Fruit fly (Drosophila melanogaster) whole organism, embryonic: ENCODE results near the gene Mlc2.
A peak's percentile ranks its signal among the peaks of the same experiment; 100 is the strongest.

ENCODE experiments used
- Ada2b ChIP-seq: fragments of 200-800 bp; sonication (Bioruptor generic); IDR thresholded peaks from 2 replicates; pipeline ENCODE4 v1.3.6; 2022; ENCODE audit warnings: missing biosample characterization, missing genetic modification characterization
- CG1024 ChIP-seq: fragments of 200-800 bp; sonication (Bioruptor generic); IDR thresholded peaks from 2 replicates; pipeline ENCODE4 v1.3.6; 2022; ENCODE audit warnings: missing biosample characterization, missing genetic modification characterization
- CG10462 ChIP-seq: fragments of 200-800 bp; sonication (Bioruptor generic); optimal IDR thresholded peaks from 2 replicates; lab custom pipeline; 2016; ENCODE audit warnings: missing biosample characterization, missing genetic modification characterization
- CG13775 ChIP-seq: fragments of 200-800 bp; sonication (Bioruptor generic); optimal IDR thresholded peaks from 3 replicates; lab custom pipeline; 2017; ENCODE audit warnings: missing biosample characterization, mild to moderate bottlenecking, missing genetic modification characterization
- CG14441 ChIP-seq: fragments of 200-800 bp; sonication (Bioruptor generic); IDR thresholded peaks from 2 replicates; pipeline ENCODE4 v1.3.6; 2022; ENCODE audit warnings: missing biosample characterization, missing genetic modification characterization
- CG15011 ChIP-seq: fragments of 200-800 bp; sonication (Bioruptor generic); optimal IDR thresholded peaks from 3 replicates; lab custom pipeline; 2018; ENCODE audit warnings: missing biosample characterization, mild to moderate bottlenecking, missing genetic modification characterization
- CG16863 ChIP-seq: fragments of 200-800 bp; sonication (Bioruptor generic); optimal IDR thresholded peaks from 3 replicates; lab custom pipeline; 2016; ENCODE audit warnings: missing biosample characterization, missing genetic modification characterization
- CG17328 ChIP-seq: fragments of 200-800 bp; sonication (Bioruptor generic); IDR thresholded peaks from 2 replicates; pipeline ENCODE4 v1.3.6; 2022; ENCODE audit warnings: missing biosample characterization, missing genetic modification characterization
- CG2120 ChIP-seq: fragments of 200-800 bp; sonication (Bioruptor generic); optimal IDR thresholded peaks from 3 replicates; lab custom pipeline; 2016; ENCODE audit warnings: missing biosample characterization, missing genetic modification characterization
- CG32532 ChIP-seq: fragments of 200-800 bp; sonication (Bioruptor generic); IDR thresholded peaks from 2 replicates; pipeline ENCODE4 v1.3.6; 2022; ENCODE audit warnings: missing biosample characterization, missing genetic modification characterization
- CG32767 ChIP-seq: fragments of 200-800 bp; sonication (Bioruptor generic); IDR thresholded peaks from 2 replicates; pipeline ENCODE4 v1.3.6; 2022; ENCODE audit warnings: missing biosample characterization, missing genetic modification characterization
- CG32772 ChIP-seq: fragments of 200-800 bp; sonication (Bioruptor generic); IDR thresholded peaks from 2 replicates; pipeline ENCODE4 v1.3.6; 2022; ENCODE audit warnings: missing biosample characterization, missing genetic modification characterization
- CG4360 ChIP-seq: fragments of 200-800 bp; sonication (Bioruptor generic); IDR thresholded peaks from 2 replicates; pipeline ENCODE4 v1.3.6; 2022; ENCODE audit warnings: missing biosample characterization, missing genetic modification characterization
- CG4617 ChIP-seq: fragments of 200-800 bp; sonication (Bioruptor generic); optimal IDR thresholded peaks from 3 replicates; lab custom pipeline; 2016; ENCODE audit warnings: missing biosample characterization, missing genetic modification characterization, borderline replicate concordance
- CG4707 ChIP-seq: fragments of 200-800 bp; sonication (Bioruptor generic); optimal IDR thresholded peaks from 2 replicates; lab custom pipeline; 2018; ENCODE audit warnings: missing biosample characterization, mild to moderate bottlenecking, missing genetic modification characterization, moderate library complexity
- CG4854 ChIP-seq: fragments of 200-800 bp; sonication (Bioruptor generic); optimal IDR thresholded peaks from 2 replicates; lab custom pipeline; 2016; ENCODE audit warnings: missing biosample characterization, missing genetic modification characterization, inconsistent platforms
- CG6683 ChIP-seq: fragments of 200-800 bp; sonication (Bioruptor generic); optimal IDR thresholded peaks from 2 replicates; lab custom pipeline; 2017; ENCODE audit warnings: missing biosample characterization, mild to moderate bottlenecking, missing genetic modification characterization, missing genetic modification reagents
- CG7357 ChIP-seq: fragments of 200-800 bp; sonication (Bioruptor generic); IDR thresholded peaks from 3 replicates; pipeline ENCODE4 v1.3.6; 2022; ENCODE audit warnings: missing biosample characterization, missing genetic modification characterization
- CG7372 ChIP-seq: fragments of 200-800 bp; sonication (Bioruptor generic); IDR thresholded peaks from 2 replicates; pipeline ENCODE4 v1.3.6; 2022; ENCODE audit warnings: missing biosample characterization, missing genetic modification characterization
- CoRest ChIP-seq: fragments of 200-800 bp; sonication (Bioruptor generic); optimal IDR thresholded peaks from 3 replicates; lab custom pipeline; 2018; ENCODE audit warnings: missing biosample characterization, mild to moderate bottlenecking, missing genetic modification characterization, moderate library complexity
- Dbx ChIP-seq: fragments of 200-800 bp; sonication (Bioruptor generic); IDR thresholded peaks from 3 replicates; pipeline ENCODE4 v1.3.6; 2022; ENCODE audit warnings: missing biosample characterization, missing genetic modification characterization
- Deaf1 ChIP-seq: fragments of 200-800 bp; optimal IDR thresholded peaks from 3 replicates; lab custom pipeline; 2019; ENCODE audit warnings: missing biosample characterization, mild to moderate bottlenecking, missing genetic modification characterization, moderate library complexity
- Elba2 ChIP-seq: fragments of 200-800 bp; sonication (Bioruptor generic); optimal IDR thresholded peaks from 3 replicates; lab custom pipeline; 2016; ENCODE audit warnings: missing biosample characterization, missing genetic modification characterization
- Fer3 ChIP-seq: fragments of 200-800 bp; sonication (Bioruptor generic); optimal IDR thresholded peaks from 2 replicates; lab custom pipeline; 2018; ENCODE audit warnings: missing biosample characterization, mild to moderate bottlenecking, missing genetic modification characterization, moderate library complexity
- Hr51 ChIP-seq, 2 experiments: fragments of 200-800 bp; sonication (Bioruptor generic); optimal IDR thresholded peaks; 2 replicates in 1 of 2; 3 replicates in 1 of 2; lab custom pipeline; 2016 to 2018; ENCODE audit warnings: missing biosample characterization in 2 of 2, missing genetic modification characterization in 2 of 2, mild to moderate bottlenecking in 1 of 2, moderate library complexity in 1 of 2
- Meics ChIP-seq: fragments of 200-800 bp; sonication (Bioruptor generic); optimal IDR thresholded peaks from 2 replicates; lab custom pipeline; 2017; ENCODE audit warnings: missing biosample characterization, mild to moderate bottlenecking, missing genetic modification characterization
- Mes4 ChIP-seq: fragments of 200-800 bp; sonication (Bioruptor generic); optimal IDR thresholded peaks from 2 replicates; lab custom pipeline; 2016; ENCODE audit warnings: missing biosample characterization, missing genetic modification characterization
- NC2α ChIP-seq: fragments of 200-800 bp; sonication (Bioruptor generic); optimal IDR thresholded peaks from 2 replicates; lab custom pipeline; 2016; ENCODE audit warnings: missing biosample characterization, missing genetic modification characterization
- Nf-YA ChIP-seq: fragments of 200-800 bp; sonication (Bioruptor generic); IDR thresholded peaks from 2 replicates; pipeline ENCODE4 v1.3.6; 2022; ENCODE audit warnings: missing biosample characterization, missing genetic modification characterization
- NfI ChIP-seq: fragments of 200-800 bp; sonication (Bioruptor generic); optimal IDR thresholded peaks from 3 replicates; lab custom pipeline; 2018; ENCODE audit warnings: missing biosample characterization, mild to moderate bottlenecking, missing genetic modification characterization, moderate library complexity
- Ssrp ChIP-seq: fragments of 200-800 bp; sonication (Bioruptor generic); optimal IDR thresholded peaks from 2 replicates; lab custom pipeline; 2018; ENCODE audit warnings: missing biosample characterization, mild to moderate bottlenecking, missing genetic modification characterization, moderate library complexity
- Vsx1 ChIP-seq: fragments of 200-800 bp; sonication (Bioruptor generic); optimal IDR thresholded peaks from 2 replicates; lab custom pipeline; 2017; ENCODE audit warnings: missing biosample characterization, mild to moderate bottlenecking, missing genetic modification characterization, missing genetic modification reagents
- cato ChIP-seq: fragments of 200-800 bp; sonication (Bioruptor generic); optimal IDR thresholded peaks from 2 replicates; lab custom pipeline; 2016; ENCODE audit warnings: missing biosample characterization, missing genetic modification characterization, borderline replicate concordance
- chn ChIP-seq: fragments of 200-800 bp; sonication (Bioruptor generic); optimal IDR thresholded peaks from 2 replicates; lab custom pipeline; 2016; ENCODE audit warnings: missing biosample characterization, missing genetic modification characterization
- crc ChIP-seq: fragments of 200-800 bp; sonication (Bioruptor generic); optimal IDR thresholded peaks from 2 replicates; lab custom pipeline; 2016; ENCODE audit warnings: missing biosample characterization, missing genetic modification characterization
- crol ChIP-seq: fragments of 200-800 bp; sonication (Bioruptor generic); IDR thresholded peaks from 2 replicates; pipeline ENCODE4 v1.3.6; 2022; ENCODE audit warnings: missing biosample characterization, missing genetic modification characterization
- disco-r ChIP-seq: fragments of 200-800 bp; sonication (Bioruptor generic); optimal IDR thresholded peaks from 2 replicates; lab custom pipeline; 2016; ENCODE audit warnings: missing biosample characterization, missing genetic modification characterization
- gro ChIP-seq: fragments of 200-800 bp; sonication (Bioruptor generic); optimal IDR thresholded peaks from 2 replicates; lab custom pipeline; 2016; ENCODE audit warnings: missing biosample characterization, missing genetic modification characterization
- hb ChIP-seq: fragments of 200-800 bp; sonication (Bioruptor generic); IDR thresholded peaks from 3 replicates; pipeline ENCODE4 v1.3.6; 2022; ENCODE audit warnings: missing biosample characterization, missing genetic modification characterization; ENCODE audit not compliant: partially characterized antibody
- luna ChIP-seq: fragments of 200-800 bp; sonication (Bioruptor generic); optimal IDR thresholded peaks from 2 replicates; lab custom pipeline; 2016; ENCODE audit warnings: missing biosample characterization, missing genetic modification characterization
- mld ChIP-seq: fragments of 200-800 bp; sonication (Bioruptor generic); IDR thresholded peaks from 3 replicates; pipeline ENCODE4 v1.3.6; 2022; ENCODE audit warnings: missing biosample characterization, missing genetic modification characterization; ENCODE audit not compliant: partially characterized antibody
- psq ChIP-seq: fragments of 200-800 bp; sonication (Bioruptor generic); optimal IDR thresholded peaks from 2 replicates; lab custom pipeline; 2017; ENCODE audit warnings: missing biosample characterization, missing genetic modification characterization
- ranshi ChIP-seq: fragments of 200-800 bp; sonication (Bioruptor generic); IDR thresholded peaks from 2 replicates; pipeline ENCODE4 v1.3.6; 2022; ENCODE audit warnings: missing biosample characterization, missing genetic modification characterization
- repo ChIP-seq: fragments of 200-800 bp; sonication (Bioruptor generic); optimal IDR thresholded peaks from 2 replicates; lab custom pipeline; 2016; ENCODE audit warnings: missing biosample characterization, missing genetic modification characterization
- slp2 ChIP-seq: fragments of 200-800 bp; sonication (Bioruptor generic); optimal IDR thresholded peaks from 2 replicates; lab custom pipeline; 2016; ENCODE audit warnings: missing biosample characterization, missing genetic modification characterization
- so ChIP-seq: fragments of 200-800 bp; sonication (Bioruptor generic); IDR thresholded peaks from 3 replicates; pipeline ENCODE4 v1.3.6; 2022; ENCODE audit warnings: missing biosample characterization, missing genetic modification characterization
- ssp ChIP-seq: fragments of 200-800 bp; sonication (Bioruptor generic); IDR thresholded peaks from 2 replicates; pipeline ENCODE4 v1.3.6; 2022; ENCODE audit warnings: missing biosample characterization, missing genetic modification characterization
- tx ChIP-seq: fragments of 200-800 bp; sonication (Bioruptor generic); optimal IDR thresholded peaks from 2 replicates; lab custom pipeline; 2016; ENCODE audit warnings: missing biosample characterization, missing genetic modification characterization
- vfl ChIP-seq: fragments of 200-800 bp; sonication (Bioruptor generic); optimal IDR thresholded peaks from 2 replicates; lab custom pipeline; 2016; ENCODE audit warnings: missing biosample characterization, missing genetic modification characterization

Gene Mlc2

DNA sequence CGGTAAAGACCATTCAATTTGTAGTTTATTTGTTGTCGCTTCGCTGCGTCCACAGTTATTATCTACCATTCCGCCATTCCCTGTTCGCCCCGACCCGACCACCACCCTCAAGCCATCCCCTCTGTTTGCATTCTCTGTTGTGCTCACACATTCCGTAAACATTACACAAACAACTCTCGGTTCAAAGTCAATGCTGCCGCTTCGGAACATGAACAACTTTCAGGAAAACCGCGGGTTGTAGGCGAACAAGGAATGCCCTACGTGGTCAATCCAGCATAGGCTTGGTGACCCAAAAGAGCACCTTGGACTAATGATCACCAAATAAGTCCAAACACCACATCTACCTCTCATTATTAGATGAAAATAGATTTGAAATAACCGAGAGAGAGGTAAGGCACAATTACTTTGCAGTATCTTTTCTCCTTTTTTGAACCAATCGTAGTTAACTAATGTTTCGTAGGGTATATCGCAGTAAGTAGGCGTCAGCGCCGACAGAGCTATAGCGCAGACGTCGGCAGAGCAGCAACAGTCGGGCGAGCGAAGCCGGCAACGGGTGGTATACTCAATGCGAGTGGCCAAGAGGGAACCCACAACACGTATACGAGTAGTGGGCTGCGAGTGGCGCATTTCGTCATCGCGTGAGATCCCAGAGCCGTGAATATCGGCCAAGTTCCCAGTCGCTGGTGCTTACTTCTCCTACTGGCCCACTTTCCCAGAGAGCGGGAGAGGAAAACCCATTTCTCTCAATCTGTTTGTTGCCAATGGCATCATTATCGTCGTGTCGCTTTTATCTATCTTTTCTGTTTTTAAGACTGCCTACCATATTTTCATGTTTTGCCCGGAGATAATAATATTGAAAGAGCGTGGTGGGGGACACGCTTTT is 29.0 kb upstream of the Mlc2 start (continued):
- no peak for TF ChIP-seq mld (GFP tag; lab: Robert Waterston, UW)
- peak; percentile 96 for TF ChIP-seq tx (GFP tag; lab: Kevin White, UChicago)
- peak; percentile 95 for TF ChIP-seq CG16863 (GFP tag; lab: Kevin White, UChicago)
- TF ChIP-seq NC2α (GFP tag; lab: Kevin White, UChicago): peak; percentile 90
- TF ChIP-seq Ada2b (GFP tag; lab: Robert Waterston, UW): peak; percentile 97
- TF ChIP-seq crc (GFP tag; lab: Kevin White, UChicago): peak; percentile 95
- peak; percentile 97 for TF ChIP-seq CG4854 (GFP tag; lab: Kevin White, UChicago)
- TF ChIP-seq hb (GFP tag; lab: Robert Waterston, UW): no peak
- TF ChIP-seq Elba2 (GFP tag; lab: Kevin White, UChicago): no peak
- peak; percentile 92 for TF ChIP-seq CG14441
- peak; percentile 85 for TF ChIP-seq ssp
- TF ChIP-seq CG17328 (GFP tag; lab: Robert Waterston, UW): peak; percentile 70; the same call in 1 of the 2 replicates
- TF ChIP-seq so (GFP tag; lab: Robert Waterston, UW): peak; percentile 96
- peak; percentile 97 for TF ChIP-seq Meics (GFP tag; lab: Kevin White, UChicago)
- peak; percentile 85 for TF ChIP-seq CG13775 (GFP tag; lab: Kevin White, UChicago)
- peak; percentile 94 for TF ChIP-seq psq
- TF ChIP-seq chn: peak; percentile 93
- TF ChIP-seq CG15011 (GFP tag; lab: Kevin White, UChicago): peak; percentile 94
- TF ChIP-seq CG2120 (GFP tag; lab: Kevin White, UChicago): peak; percentile 97
- TF ChIP-seq Ssrp (tag; lab: Kevin White, UChicago): peak; percentile 90
- peak; percentile 94 for TF ChIP-seq luna (GFP tag; lab: Kevin White, UChicago)
- TF ChIP-seq cato (GFP tag; lab: Kevin White, UChicago): peak; percentile 77
- TF ChIP-seq Dbx (GFP tag; lab: Robert Waterston, UW): peak; percentile 97
- TF ChIP-seq CG32767 (GFP tag; lab: Robert Waterston, UW): peak; percentile 93
- TF ChIP-seq Hr51 (GFP tag; optimal IDR thresholded peaks at IDR 0.05; lab: Kevin White, UChicago): peak; percentile 90 to 94
- peak; percentile 18; the same call in 1 of the 2 replicates for TF ChIP-seq CG4360
- peak; percentile 91 for TF ChIP-seq Vsx1 (GFP tag; lab: Kevin White, UChicago)
- peak; percentile 98 for TF ChIP-seq ranshi (GFP tag; lab: Robert Waterston, UW)
- TF ChIP-seq Deaf1 (tag; lab: Kevin White, UChicago): peak; percentile 83
- peak; percentile 95 for TF ChIP-seq CoRest (tag; lab: Kevin White, UChicago)
- TF ChIP-seq repo (GFP tag; lab: Kevin White, UChicago): peak; percentile 98
- peak; percentile 89 for TF ChIP-seq disco-r (GFP tag; lab: Kevin White, UChicago)
- TF ChIP-seq CG7357 (GFP tag; lab: Robert Waterston, UW): peak; percentile 88
- TF ChIP-seq CG7372 (GFP tag; lab: Robert Waterston, UW): peak; percentile 92
- peak; percentile 91 for TF ChIP-seq Mes4 (GFP tag; lab: Kevin White, UChicago)
- peak; percentile 100 for TF ChIP-seq crol (GFP tag; lab: Robert Waterston, UW)
- peak; percentile 90 for TF ChIP-seq NfI (GFP tag; lab: Kevin White, UChicago)
- TF ChIP-seq CG4707 (GFP tag; lab: Kevin White, UChicago): peak; percentile 60
- TF ChIP-seq CG32772 (GFP tag; lab: Robert Waterston, UW): peak; percentile 94
- peak; percentile 98 for TF ChIP-seq gro (GFP tag; lab: Kevin White, UChicago)
- TF ChIP-seq CG4617 (GFP tag; lab: Kevin White, UChicago): peak; percentile 83
- TF ChIP-seq CG6683 (GFP tag; lab: Kevin White, UChicago): peak; percentile 93
- TF ChIP-seq slp2 (GFP tag; lab: Kevin White, UChicago): peak; percentile 96
- TF ChIP-seq CG10462 (GFP tag; lab: Kevin White, UChicago): peak; percentile 83
- TF ChIP-seq vfl (GFP tag; lab: Kevin White, UChicago): peak; percentile 92
- peak; percentile 96 for TF ChIP-seq Nf-YA (GFP tag; lab: Robert Waterston, UW)
- TF ChIP-seq Fer3 (tag; lab: Kevin White, UChicago): peak; percentile 96
- peak; percentile 90 for TF ChIP-seq CG1024 (GFP tag; lab: Robert Waterston, UW)
- TF ChIP-seq CG32532 (GFP tag; lab: Robert Waterston, UW): peak; percentile 91
